Fruit fly (Drosophila melanogaster): ENCODE measurements around the gene Vps11.

dm6 chr3L:23150297-23150919 is at the start of gene Vps11:
- TF ChIP-seq CG8478 (optimal IDR thresholded peaks at IDR 0.05) (no peak), CTCF (optimal IDR thresholded peaks at IDR 0.05) (no peak)

Measured in S2 (cell line).